ENCODE assay signal across 4 worm cellular contexts in the genomic region with DNA sequence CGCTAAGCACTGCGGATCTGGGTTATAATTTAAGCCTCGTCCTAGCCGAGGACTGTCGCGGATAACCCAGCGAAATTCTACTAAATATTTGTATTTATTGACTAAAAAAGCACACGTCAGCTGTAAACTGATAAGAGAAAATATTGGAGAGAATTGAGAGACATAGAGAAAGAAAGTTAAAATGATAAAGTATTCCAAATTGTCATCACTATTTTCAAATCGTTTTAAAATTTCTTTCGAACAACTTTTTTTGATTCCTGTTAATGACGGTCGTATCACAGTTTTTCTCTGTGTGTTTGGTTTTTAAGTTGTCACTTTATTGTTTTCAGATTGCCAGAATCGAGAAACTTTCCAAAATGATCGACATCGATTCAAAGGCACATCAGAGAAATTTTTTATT.
A peak's percentile ranks its signal among the peaks of the same experiment; 100 is the strongest.
TF ChIP-seq lines count a peak whose summit lies in the region.

A gene (plus strand): TSS at position 322 of the 400 bp plus-strand sequence.

TF ChIP-seq in whole organism, L2 larva, 48 proteins besides CTCF, POLR2A, EP300 and RAD21:
- peak; percentile 35 for TF ChIP-seq fos-1 (tag; optimal IDR thresholded peaks at IDR 0.05; lab: Kevin White, UChicago)
- no peak for TF ChIP-seq nhr-12 (tag; optimal IDR thresholded peaks at IDR 0.05; lab: Kevin White, UChicago)
- no peak for TF ChIP-seq F13H6.1 (tag; optimal IDR thresholded peaks at IDR 0.05; lab: Kevin White, UChicago)
TF ChIP-seq in whole organism, L2 larva: peak in this region for 1.

TF ChIP-seq in whole organism, L3 larva, 47 proteins besides CTCF, POLR2A, EP300 and RAD21:
- TF ChIP-seq elt-2 (tag; optimal IDR thresholded peaks at IDR 0.05; lab: Kevin White, UChicago): peak; percentile 58
- TF ChIP-seq pqm-1 (tag; optimal IDR thresholded peaks at IDR 0.05; lab: Kevin White, UChicago): no peak

TF ChIP-seq in whole organism, L4 larva, 104 proteins besides CTCF, POLR2A, EP300 and RAD21:
- TF ChIP-seq dmd-6 (GFP tag; IDR thresholded peaks at IDR 0.05; lab: Robert Waterston, UW) (peak; percentile 47; the same call in 1 of the 2 replicates), hlh-11 (tag; optimal IDR thresholded peaks at IDR 0.05; lab: Kevin White, UChicago) (no peak), skn-1 (tag; optimal IDR thresholded peaks at IDR 0.05; lab: Kevin White, UChicago) (no peak), daf-16 (GFP tag; optimal IDR thresholded peaks at IDR 0.05; lab: Kevin White, UChicago) (no peak), daf-16 (tag; optimal IDR thresholded peaks at IDR 0.05; lab: Kevin White, UChicago) (peak; percentile 81), pqm-1 (tag; optimal IDR thresholded peaks at IDR 0.05; lab: Kevin White, UChicago) (peak; percentile 39), nhr-28 (tag; optimal IDR thresholded peaks at IDR 0.05; lab: Kevin White, UChicago) (peak; percentile 28)

TF ChIP-seq in whole organism, young adult, 124 proteins besides CTCF, POLR2A, EP300 and RAD21:
- TF ChIP-seq nhr-80 (tag; optimal IDR thresholded peaks at IDR 0.05; lab: Kevin White, UChicago) (peak; percentile 66), madf-6 (GFP tag; IDR thresholded peaks at IDR 0.05; lab: Robert Waterston, UW) (no peak), Y53F4B.3 (GFP tag; IDR thresholded peaks at IDR 0.05; lab: Robert Waterston, UW) (no peak), hmg-1.2 (GFP tag; IDR thresholded peaks at IDR 0.05; lab: Robert Waterston, UW) (peak; percentile 40; the same call in 1 of the 2 replicates)
